Worm (Caenorhabditis elegans): ENCODE measurements around the gene del-2.

Gene del-2

DNA sequence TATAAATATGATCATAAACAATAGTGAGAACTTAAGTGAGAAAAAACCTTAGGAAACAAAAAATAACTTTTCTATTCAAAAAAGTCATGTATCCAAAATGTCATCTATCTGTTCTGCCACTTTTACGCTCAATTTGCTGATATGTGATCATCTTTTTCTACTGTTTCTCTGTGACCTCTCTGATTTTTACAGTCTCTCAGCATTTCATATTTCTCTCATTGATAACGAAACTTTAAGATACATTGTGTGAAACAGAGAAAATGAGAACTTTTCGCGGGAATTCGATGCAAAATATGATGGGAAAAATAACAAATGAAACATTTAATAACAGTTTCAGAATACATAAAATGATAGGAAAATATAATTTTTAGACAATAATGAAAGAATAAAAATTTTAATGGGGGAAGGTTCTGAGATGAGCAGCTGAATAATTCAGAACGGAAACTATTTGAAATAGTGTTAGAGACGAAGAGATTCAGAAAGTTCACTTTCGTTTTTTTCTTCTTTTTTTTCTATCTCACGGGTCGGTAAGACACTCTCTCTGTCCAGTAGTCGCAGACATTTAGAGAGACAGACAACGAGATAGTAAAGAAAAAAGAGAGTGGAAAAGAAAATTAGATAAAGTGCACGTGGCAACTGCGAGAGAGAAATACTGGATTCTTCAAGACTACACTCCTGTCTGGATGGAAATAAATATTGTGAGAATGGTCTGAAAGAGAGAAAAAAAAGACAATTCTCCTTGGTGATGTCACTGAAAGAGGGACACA is 35.6 kb upstream of the del-2 start (continued):
- no peak for TF ChIP-seq him-1 (tag; optimal IDR thresholded peaks at IDR 0.05)
- TF ChIP-seq tbx-9 (tag; optimal IDR thresholded peaks at IDR 0.05; ENCODE audit: borderline replicate concordance): no peak
- TF ChIP-seq B0336.3 (GFP tag; IDR thresholded peaks at IDR 0.05): no peak
- no peak for TF ChIP-seq ztf-25 (GFP tag; IDR thresholded peaks at IDR 0.05)
- no peak for TF ChIP-seq sptf-2 (GFP tag; optimal IDR thresholded peaks at IDR 0.05)
- TF ChIP-seq sdz-38 (tag; optimal IDR thresholded peaks at IDR 0.05): no peak
- no peak for TF ChIP-seq lin-26 (GFP tag; IDR thresholded peaks at IDR 0.05)
- TF ChIP-seq madf-6 (GFP tag; IDR thresholded peaks at IDR 0.05): no peak
- no peak for TF ChIP-seq T07F8.4 (tag; optimal IDR thresholded peaks at IDR 0.05)
- no peak for TF ChIP-seq rpc-1 (optimal IDR thresholded peaks at IDR 0.05)
- no peak for TF ChIP-seq rpc-1 (tag; optimal IDR thresholded peaks at IDR 0.05)
- no peak for TF ChIP-seq F23B12.7 (tag; optimal IDR thresholded peaks at IDR 0.05; ENCODE audit: insufficient read depth)
- TF ChIP-seq F49E8.2 (tag; optimal IDR thresholded peaks at IDR 0.05; ENCODE audit: insufficient read depth): no peak
- no peak for TF ChIP-seq F33H1.4 (GFP tag; IDR thresholded peaks at IDR 0.05)
- peak; percentile 71; the same call in 1 of the 2 replicates for TF ChIP-seq K11D2.4 (GFP tag; IDR thresholded peaks at IDR 0.05)
- TF ChIP-seq nfyb-1 (GFP tag; IDR thresholded peaks at IDR 0.05): no peak
- no peak for TF ChIP-seq aptf-2 (GFP tag; conservative IDR thresholded peaks at IDR 0.05)
- no peak for TF ChIP-seq D2030.7 (GFP tag; IDR thresholded peaks at IDR 0.05)
- no peak for TF ChIP-seq nhr-120 (GFP tag; IDR thresholded peaks at IDR 0.05)
- TF ChIP-seq zim-3 (tag; optimal IDR thresholded peaks at IDR 0.05): no peak
- TF ChIP-seq atf-7 (tag; optimal IDR thresholded peaks at IDR 0.05): no peak
- TF ChIP-seq lin-54 (GFP tag; optimal IDR thresholded peaks at IDR 0.05): peak; percentile 15
- no peak for TF ChIP-seq ama-1 (optimal IDR thresholded peaks at IDR 0.05)
- TF ChIP-seq ama-1 (GFP tag; optimal IDR thresholded peaks at IDR 0.05): no peak
- TF ChIP-seq repo-1 (tag; optimal IDR thresholded peaks at IDR 0.05): no peak
- no peak for TF ChIP-seq fkh-3 (tag; optimal IDR thresholded peaks at IDR 0.05)
- no peak for TF ChIP-seq ztf-6 (GFP tag; IDR thresholded peaks at IDR 0.05)
- TF ChIP-seq ceh-58 (GFP tag; IDR thresholded peaks at IDR 0.05): no peak
- TF ChIP-seq gei-17 (GFP tag; optimal IDR thresholded peaks at IDR 0.05): no peak
- TF ChIP-seq Y53G8AR.9 (GFP tag; conservative IDR thresholded peaks at IDR 0.05): no peak
- TF ChIP-seq ceh-100 (GFP tag; IDR thresholded peaks at IDR 0.05): no peak
- no peak for TF ChIP-seq xnd-1 (tag; optimal IDR thresholded peaks at IDR 0.05)
- TF ChIP-seq madf-8 (GFP tag; conservative IDR thresholded peaks at IDR 0.05): no peak
- TF ChIP-seq tlf-1 (GFP tag; optimal IDR thresholded peaks at IDR 0.05): no peak
- no peak for TF ChIP-seq ccch-3 (GFP tag; optimal IDR thresholded peaks at IDR 0.05)
- no peak for TF ChIP-seq bed-1 (GFP tag; IDR thresholded peaks at IDR 0.05)
- no peak for TF ChIP-seq zfh-2 (GFP tag; conservative IDR thresholded peaks at IDR 0.05)
- TF ChIP-seq C06A6.2 (GFP tag; conservative IDR thresholded peaks at IDR 0.05): peak; percentile 62
- TF ChIP-seq lin-40 (tag; optimal IDR thresholded peaks at IDR 0.05): peak; percentile 80
- TF ChIP-seq mel-28 (tag; optimal IDR thresholded peaks at IDR 0.05; ENCODE audit: borderline replicate concordance): no peak
- TF ChIP-seq lir-1 (GFP tag; conservative IDR thresholded peaks at IDR 0.05): no peak
- no peak for TF ChIP-seq F37B4.10 (GFP tag; IDR thresholded peaks at IDR 0.05)
- TF ChIP-seq nhr-90 (tag; optimal IDR thresholded peaks at IDR 0.05): no peak
- no peak for TF ChIP-seq ceh-91 (GFP tag; IDR thresholded peaks at IDR 0.05)
- no peak for TF ChIP-seq unc-130 (GFP tag; optimal IDR thresholded peaks at IDR 0.05)
- no peak for TF ChIP-seq hlh-12 (tag; optimal IDR thresholded peaks at IDR 0.05)
- TF ChIP-seq aptf-3 (GFP tag; IDR thresholded peaks at IDR 0.05): no peak
- TF ChIP-seq lin-35 (GFP tag; optimal IDR thresholded peaks at IDR 0.05): no peak
- TF ChIP-seq attf-5 (GFP tag; optimal IDR thresholded peaks at IDR 0.05): peak; percentile 68
